Fruit fly (Drosophila melanogaster): Measurements from ENCODE around the gene CG17283.

DNA sequence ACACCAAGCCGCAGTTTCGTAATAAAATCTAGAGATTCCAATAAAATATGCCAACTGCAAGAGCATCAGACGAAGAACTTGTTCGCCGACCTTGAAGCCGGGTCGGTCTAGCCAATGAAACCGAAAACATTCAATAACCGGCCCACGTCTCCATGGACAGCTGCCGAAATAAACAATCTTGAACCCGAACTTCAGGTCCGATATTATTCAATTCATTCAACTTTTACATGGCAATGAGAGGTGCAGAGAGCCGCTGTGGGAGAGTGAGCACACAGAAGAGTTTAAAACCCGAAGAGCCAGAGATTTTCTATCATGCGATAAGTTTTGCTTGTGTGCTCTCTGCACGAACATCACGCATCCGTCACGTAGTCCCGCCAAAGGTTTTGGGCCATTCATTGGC lies 30.2 kb upstream of the CG17283 start:
- no peak for TF ChIP-seq OdsH (GFP tag; optimal IDR thresholded peaks at IDR 0.05)
- TF ChIP-seq Hr83 (GFP tag; optimal IDR thresholded peaks at IDR 0.05; ENCODE audit: poor library complexity, severe bottlenecking): no peak
- TF ChIP-seq usp (GFP tag; optimal IDR thresholded peaks at IDR 0.05): no peak
- no peak for TF ChIP-seq foxo (GFP tag; optimal IDR thresholded peaks at IDR 0.05)
- TF ChIP-seq lola (GFP tag; optimal IDR thresholded peaks at IDR 0.05): no peak
